Worm (Caenorhabditis elegans): ENCODE results near the gene F01G4.6.

DNA sequence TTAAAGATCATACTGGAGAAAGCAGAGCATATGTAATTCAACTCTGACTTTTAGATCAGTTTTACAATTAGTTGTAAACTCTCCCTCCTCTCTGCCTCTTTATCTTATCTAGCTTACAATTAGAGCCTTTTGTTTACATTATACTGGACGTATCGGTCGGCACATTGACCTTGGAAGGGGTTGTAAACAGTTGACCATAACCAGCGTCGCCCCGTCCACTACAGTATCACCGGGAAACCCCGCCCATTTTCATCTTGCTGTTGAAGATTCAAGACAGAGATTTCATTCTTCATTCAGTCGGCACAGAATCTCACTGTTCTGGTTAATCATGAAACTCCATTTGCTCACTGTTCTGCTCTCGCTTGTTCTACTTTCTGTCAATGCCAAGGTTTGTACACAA, 37.4 kb upstream of the F01G4.6 start, which contains the start of gene sdz-27:
- TF ChIP-seq ama-1 (optimal IDR thresholded peaks at IDR 0.05) (no peak), isw-1 (GFP tag; IDR thresholded peaks at IDR 0.05) (no peak), sup-37 (GFP tag; optimal IDR thresholded peaks at IDR 0.05) (no peak), nhr-77 (tag; optimal IDR thresholded peaks at IDR 0.05) (no peak), nhr-11 (tag; optimal IDR thresholded peaks at IDR 0.05) (no peak), fkh-10 (GFP tag; optimal IDR thresholded peaks at IDR 0.05) (no peak), dpl-1 (GFP tag; optimal IDR thresholded peaks at IDR 0.05) (no peak), mep-1 (tag; optimal IDR thresholded peaks at IDR 0.05) (no peak), jun-1 (tag; optimal IDR thresholded peaks at IDR 0.05) (no peak), skn-1 (tag; optimal IDR thresholded peaks at IDR 0.05) (no peak), egl-27 (tag; optimal IDR thresholded peaks at IDR 0.05) (no peak), efl-3 (GFP tag; optimal IDR thresholded peaks at IDR 0.05) (no peak), lin-13 (GFP tag; optimal IDR thresholded peaks at IDR 0.05) (no peak), aha-1 (tag; optimal IDR thresholded peaks at IDR 0.05) (no peak)

All from whole organism, L1 larva.